Fruit fly (Drosophila melanogaster) whole organism, embryonic: ENCODE data around the gene CG13313.

Experiments
- Abd-B ChIP-seq: fragments of 200-800 bp; sonication (Bioruptor generic); optimal IDR thresholded peaks from 2 replicates; lab custom pipeline; 2018; ENCODE audit warnings: missing biosample characterization, mild to moderate bottlenecking, missing genetic modification characterization, moderate library complexity
- Antp ChIP-seq: fragments of 200-800 bp; sonication (Bioruptor generic); optimal IDR thresholded peaks from 3 replicates; lab custom pipeline; 2016; ENCODE audit warnings: missing biosample characterization, missing genetic modification characterization
- Bgb ChIP-seq: fragments of 200-800 bp; sonication (Bioruptor generic); IDR thresholded peaks from 2 replicates; pipeline ENCODE4 v1.3.6; 2022; ENCODE audit warnings: missing biosample characterization, missing genetic modification characterization; ENCODE audit not compliant: partially characterized antibody
- CG10209 ChIP-seq: fragments of 200-800 bp; sonication (Bioruptor generic); optimal IDR thresholded peaks from 3 replicates; lab custom pipeline; 2017; ENCODE audit warnings: missing biosample characterization, mild to moderate bottlenecking, missing genetic modification characterization, missing genetic modification reagents
- CG10366 ChIP-seq: fragments of 200-800 bp; sonication (Bioruptor generic); IDR thresholded peaks from 2 replicates; pipeline ENCODE4 v1.3.6; 2022; ENCODE audit warnings: missing biosample characterization, missing genetic modification characterization
- CG10462 ChIP-seq: fragments of 200-800 bp; sonication (Bioruptor generic); optimal IDR thresholded peaks from 2 replicates; lab custom pipeline; 2016; ENCODE audit warnings: missing biosample characterization, missing genetic modification characterization
- CG10565 ChIP-seq: fragments of 200-800 bp; sonication (Bioruptor generic); optimal IDR thresholded peaks from 3 replicates; lab custom pipeline; 2016; ENCODE audit warnings: missing biosample characterization, mild to moderate bottlenecking, missing genetic modification characterization
- CG10959 ChIP-seq: fragments of 200-800 bp; sonication (Bioruptor generic); IDR thresholded peaks from 2 replicates; pipeline ENCODE4 v1.3.6; 2022; ENCODE audit warnings: missing biosample characterization, missing genetic modification characterization
- CG10979 ChIP-seq: fragments of 200-800 bp; sonication (Bioruptor generic); optimal IDR thresholded peaks from 2 replicates; lab custom pipeline; 2018; ENCODE audit warnings: missing biosample characterization, mild to moderate bottlenecking, missing genetic modification characterization, moderate library complexity
- CG11695 ChIP-seq: fragments of 200-800 bp; sonication (Bioruptor generic); IDR thresholded peaks from 3 replicates; pipeline ENCODE4 v1.3.6; 2022; ENCODE audit warnings: missing biosample characterization, missing genetic modification characterization
- CG12155 ChIP-seq: fragments of 200-800 bp; sonication (Bioruptor generic); optimal IDR thresholded peaks from 3 replicates; lab custom pipeline; 2016; ENCODE audit warnings: missing biosample characterization, missing genetic modification characterization
- CG12942 ChIP-seq: fragments of 200-800 bp; sonication (Bioruptor generic); optimal IDR thresholded peaks from 3 replicates; lab custom pipeline; 2016; ENCODE audit warnings: missing biosample characterization, missing genetic modification characterization
- CG13775 ChIP-seq: fragments of 200-800 bp; sonication (Bioruptor generic); optimal IDR thresholded peaks from 3 replicates; lab custom pipeline; 2017; ENCODE audit warnings: missing biosample characterization, mild to moderate bottlenecking, missing genetic modification characterization
- CG15601 ChIP-seq: fragments of 200-800 bp; sonication (Bioruptor generic); optimal IDR thresholded peaks from 3 replicates; lab custom pipeline; 2019; ENCODE audit warnings: missing biosample characterization, mild to moderate bottlenecking, missing genetic modification characterization, moderate library complexity
- CG16813 ChIP-seq: fragments of 200-800 bp; sonication (Bioruptor generic); IDR thresholded peaks from 3 replicates; pipeline ENCODE4 v1.3.6; 2022; ENCODE audit warnings: missing biosample characterization, missing genetic modification characterization; ENCODE audit not compliant: partially characterized antibody
- CG2712 ChIP-seq: fragments of 200-800 bp; optimal IDR thresholded peaks from 3 replicates; lab custom pipeline; 2019; ENCODE audit warnings: missing biosample characterization, mild to moderate bottlenecking, missing genetic modification characterization, moderate library complexity
- CG7372 ChIP-seq: fragments of 200-800 bp; sonication (Bioruptor generic); IDR thresholded peaks from 2 replicates; pipeline ENCODE4 v1.3.6; 2022; ENCODE audit warnings: missing biosample characterization, missing genetic modification characterization
- CG7928 ChIP-seq: fragments of 200-800 bp; sonication (Bioruptor generic); optimal IDR thresholded peaks from 2 replicates; lab custom pipeline; 2017; ENCODE audit warnings: missing biosample characterization, mild to moderate bottlenecking, missing genetic modification characterization
- CG9727 ChIP-seq: fragments of 200-800 bp; sonication (Bioruptor generic); optimal IDR thresholded peaks from 3 replicates; lab custom pipeline; 2017; ENCODE audit warnings: missing biosample characterization, mild to moderate bottlenecking, missing genetic modification characterization
- Chrac-16 ChIP-seq: fragments of 200-800 bp; sonication (Bioruptor generic); optimal IDR thresholded peaks from 3 replicates; lab custom pipeline; 2016; ENCODE audit warnings: missing biosample characterization, missing genetic modification characterization
- Fer2 ChIP-seq: fragments of 200-800 bp; sonication (Bioruptor generic); optimal IDR thresholded peaks from 2 replicates; lab custom pipeline; 2018; ENCODE audit warnings: missing biosample characterization, mild to moderate bottlenecking, missing genetic modification characterization, moderate library complexity
- Hmx ChIP-seq: fragments of 200-800 bp; sonication (Bioruptor generic); optimal IDR thresholded peaks from 2 replicates; lab custom pipeline; 2016; ENCODE audit warnings: missing biosample characterization, missing genetic modification characterization
- NFAT ChIP-seq: fragments of 200-800 bp; sonication (Bioruptor generic); IDR thresholded peaks from 2 replicates; pipeline ENCODE4 v1.3.6; 2022; ENCODE audit warnings: missing biosample characterization, missing genetic modification characterization
- Opbp ChIP-seq: fragments of 200-800 bp; sonication (Bioruptor generic); IDR thresholded peaks from 3 replicates; pipeline ENCODE4 v1.3.6; 2022; ENCODE audit warnings: missing biosample characterization, missing genetic modification characterization; ENCODE audit not compliant: partially characterized antibody
- Spps ChIP-seq: fragments of 200-800 bp; sonication (Bioruptor generic); optimal IDR thresholded peaks from 2 replicates; lab custom pipeline; 2018; ENCODE audit warnings: missing biosample characterization, mild to moderate bottlenecking, missing genetic modification characterization
- bowl ChIP-seq: fragments of 200-800 bp; sonication (Bioruptor generic); IDR thresholded peaks from 2 replicates; pipeline ENCODE4 v1.3.6; 2022; ENCODE audit warnings: missing biosample characterization, missing genetic modification characterization
- crol ChIP-seq: fragments of 200-800 bp; sonication (Bioruptor generic); IDR thresholded peaks from 2 replicates; pipeline ENCODE4 v1.3.6; 2022; ENCODE audit warnings: missing biosample characterization, missing genetic modification characterization
- dysf ChIP-seq: fragments of 200-800 bp; sonication (Bioruptor generic); IDR thresholded peaks from 3 replicates; pipeline ENCODE4 v1.3.6; 2022; ENCODE audit warnings: missing biosample characterization, missing genetic modification characterization
- ems ChIP-seq: fragments of 200-800 bp; sonication (Bioruptor generic); optimal IDR thresholded peaks from 3 replicates; lab custom pipeline; 2016; ENCODE audit warnings: missing biosample characterization, missing genetic modification characterization
- fu2 ChIP-seq: fragments of 200-800 bp; sonication (Bioruptor generic); optimal IDR thresholded peaks from 2 replicates; lab custom pipeline; 2016; ENCODE audit warnings: missing biosample characterization, missing genetic modification characterization
- gsb-n ChIP-seq: fragments of 200-800 bp; sonication (Bioruptor generic); optimal IDR thresholded peaks from 3 replicates; lab custom pipeline; 2018; ENCODE audit warnings: missing biosample characterization, mild to moderate bottlenecking, missing genetic modification characterization
- kah ChIP-seq: fragments of 200-800 bp; sonication (Bioruptor generic); optimal IDR thresholded peaks from 2 replicates; lab custom pipeline; 2018; ENCODE audit warnings: missing biosample characterization, mild to moderate bottlenecking, missing genetic modification characterization
- lilli ChIP-seq: fragments of 200-800 bp; sonication (Bioruptor generic); optimal IDR thresholded peaks from 3 replicates; lab custom pipeline; 2016; ENCODE audit warnings: missing biosample characterization, missing genetic modification characterization
- lmd ChIP-seq: fragments of 200-800 bp; sonication (Bioruptor generic); IDR thresholded peaks from 2 replicates; pipeline ENCODE4 v1.3.6; 2022; ENCODE audit warnings: missing biosample characterization, missing genetic modification characterization
- nom ChIP-seq: fragments of 200-800 bp; sonication (Bioruptor generic); optimal IDR thresholded peaks from 2 replicates; lab custom pipeline; 2017; ENCODE audit warnings: missing biosample characterization, missing genetic modification characterization, mild to moderate bottlenecking, moderate library complexity, missing genetic modification reagents
- prd ChIP-seq, 3 experiments: fragments of >200 bp in 2 of 3; fragments of 200-800 bp in 1 of 3; sonication (Bioruptor generic) in 1 of 3; optimal IDR thresholded peaks in 2 of 3; IDR thresholded peaks in 1 of 3; 2 replicates in 2 of 3; 3 replicates in 1 of 3; pipeline versions ENCODE4 v1.3.6 to Lab custom; 2017 to 2022; ENCODE audit warnings: missing biosample characterization in 1 of 3, missing genetic modification characterization in 1 of 3
- pzg ChIP-seq: fragments of 200-800 bp; sonication (Bioruptor generic); optimal IDR thresholded peaks from 3 replicates; lab custom pipeline; 2018; ENCODE audit warnings: missing biosample characterization, mild to moderate bottlenecking, missing genetic modification characterization, moderate library complexity
- repo ChIP-seq: fragments of 200-800 bp; sonication (Bioruptor generic); optimal IDR thresholded peaks from 2 replicates; lab custom pipeline; 2016; ENCODE audit warnings: missing biosample characterization, missing genetic modification characterization
- rib ChIP-seq: fragments of 200-800 bp; sonication (Bioruptor generic); IDR thresholded peaks from 2 replicates; pipeline ENCODE4 v1.3.6; 2022; ENCODE audit warnings: missing biosample characterization, missing genetic modification characterization
- shn ChIP-seq: fragments of 200-800 bp; sonication (Bioruptor generic); optimal IDR thresholded peaks from 3 replicates; lab custom pipeline; 2016; ENCODE audit warnings: missing biosample characterization, missing genetic modification characterization
- slbo ChIP-seq: fragments of 200-800 bp; sonication (Bioruptor generic); IDR thresholded peaks from 2 replicates; pipeline ENCODE4 v1.3.6; 2022; ENCODE audit warnings: missing biosample characterization, missing genetic modification characterization
- wor ChIP-seq: fragments of 200-800 bp; sonication (Bioruptor generic); IDR thresholded peaks from 2 replicates; pipeline ENCODE4 v1.3.6; 2022; ENCODE audit warnings: missing biosample characterization, missing genetic modification characterization

CG13313 gene

DNA sequence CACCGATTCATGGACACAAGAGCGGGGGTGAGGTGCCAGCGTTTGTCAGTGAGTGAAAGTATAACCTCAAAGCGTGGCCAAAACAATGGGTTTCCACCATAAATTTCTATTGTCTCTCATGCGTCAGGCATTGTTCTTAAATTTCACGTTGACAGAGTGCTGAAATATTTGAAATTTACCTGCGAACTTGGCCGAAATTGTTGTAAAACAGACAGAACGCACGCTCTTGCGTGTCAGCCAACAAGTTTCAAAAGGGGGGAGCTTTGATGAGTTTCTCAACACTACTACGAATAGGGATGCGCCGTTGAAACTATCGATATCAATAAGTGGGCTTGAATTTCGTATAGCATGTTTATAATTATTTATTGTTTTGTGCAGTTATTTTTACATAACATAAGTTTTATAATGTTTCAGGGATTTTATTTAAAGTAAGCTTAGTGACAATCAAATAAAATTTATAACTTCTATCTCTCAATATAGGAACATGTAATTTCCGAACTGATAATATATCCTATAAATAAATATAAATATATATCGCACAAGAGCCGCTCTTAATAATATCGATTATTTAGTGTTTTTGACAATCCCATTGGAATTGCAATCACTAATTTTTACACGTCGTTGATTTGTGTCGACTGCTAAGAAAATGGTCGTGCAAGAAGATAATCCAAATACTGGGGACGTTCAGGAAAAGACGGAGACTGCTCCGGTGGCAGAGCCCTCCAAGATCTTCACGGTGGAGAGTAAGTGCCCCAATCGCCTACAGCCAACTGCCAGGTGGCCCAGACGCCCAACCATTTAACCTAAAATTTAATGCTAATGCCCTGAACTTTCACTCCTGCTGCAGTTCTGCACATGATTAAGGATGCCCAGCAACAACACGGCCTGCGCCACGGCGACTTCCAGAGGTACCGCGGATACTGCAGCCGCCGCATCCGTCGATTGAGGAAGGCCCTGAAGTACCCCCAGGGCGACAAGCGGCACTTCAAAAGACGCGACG lies 16.1 kb downstream of the CG13313 start, which contains the start of the genes pix and Srp68 (continued):
- peak; percentile 75 for TF ChIP-seq Chrac-16
- peak; percentile 88 for TF ChIP-seq CG16813
- peak; percentile 18 for TF ChIP-seq CG7928 (GFP tag; lab: Kevin White, UChicago)
- TF ChIP-seq Hmx: no peak
- no peak for TF ChIP-seq repo (GFP tag; lab: Kevin White, UChicago)
- TF ChIP-seq CG7372 (GFP tag; lab: Robert Waterston, UW): peak; percentile 54; the same call in 1 of the 2 replicates
- TF ChIP-seq pzg: peak; percentile 45
- TF ChIP-seq Fer2 (tag; lab: Kevin White, UChicago): peak; percentile 59
- TF ChIP-seq CG9727: peak; percentile 79
- TF ChIP-seq CG10959 (GFP tag; lab: Robert Waterston, UW): no peak
- peak; percentile 42 for TF ChIP-seq CG10979 (tag; lab: Kevin White, UChicago)
- peak; percentile 31 for TF ChIP-seq CG12942 (GFP tag; lab: Kevin White, UChicago)
- peak; percentile 24 for TF ChIP-seq ems (GFP tag; lab: Kevin White, UChicago)
- peak; percentile 13 for TF ChIP-seq Spps (tag; lab: Kevin White, UChicago)
- TF ChIP-seq Abd-B: peak; percentile 83
- TF ChIP-seq wor: no peak
- TF ChIP-seq CG12155 (GFP tag; lab: Kevin White, UChicago): peak; percentile 74
- TF ChIP-seq kah (GFP tag; lab: Kevin White, UChicago): peak; percentile 26
- peak; percentile 62 for TF ChIP-seq CG15601
- TF ChIP-seq CG11695: no peak; the same call in 2 of the 3 replicates
- peak; percentile 70 for TF ChIP-seq CG13775
- TF ChIP-seq shn (GFP tag; lab: Kevin White, UChicago): peak; percentile 16
- no peak for TF ChIP-seq bowl (GFP tag; lab: Robert Waterston, UW)
- TF ChIP-seq gsb-n (tag; lab: Kevin White, UChicago): no peak
- peak; percentile 36 for TF ChIP-seq fu2 (GFP tag; lab: Kevin White, UChicago)
- TF ChIP-seq Opbp (GFP tag; lab: Robert Waterston, UW): peak; percentile 66; the same call in 2 of the 3 replicates
- TF ChIP-seq rib (GFP tag; lab: Robert Waterston, UW): no peak
- peak; percentile 46 for TF ChIP-seq lmd (GFP tag; lab: Robert Waterston, UW)
- no peak for TF ChIP-seq prd (optimal IDR thresholded peaks at IDR 0.05; lab: Kevin White, UChicago)
- TF ChIP-seq prd (GFP tag; IDR thresholded peaks at IDR 0.05; lab: Robert Waterston, UW): peak; percentile 49
- peak; percentile 61 for TF ChIP-seq CG10209
- peak; percentile 47; the same call in 1 of the 3 replicates for TF ChIP-seq dysf (GFP tag; lab: Robert Waterston, UW)
- TF ChIP-seq CG10565 (GFP tag; lab: Kevin White, UChicago): no peak
- peak; percentile 47; the same call in 1 of the 2 replicates for TF ChIP-seq Bgb (GFP tag; lab: Robert Waterston, UW)
- TF ChIP-seq crol (GFP tag; lab: Robert Waterston, UW): peak; percentile 99
- peak; percentile 82 for TF ChIP-seq CG2712 (tag; lab: Kevin White, UChicago)
- peak; percentile 17 for TF ChIP-seq CG10462
- TF ChIP-seq slbo (GFP tag; lab: Robert Waterston, UW): peak; percentile 65; the same call in 1 of the 2 replicates
- TF ChIP-seq nom (GFP tag; lab: Kevin White, UChicago): peak; percentile 15
- TF ChIP-seq lilli (GFP tag; lab: Kevin White, UChicago): peak; percentile 75
- TF ChIP-seq Antp: peak; percentile 31
- TF ChIP-seq CG10366 (GFP tag; lab: Robert Waterston, UW): peak; percentile 37; the same call in 1 of the 2 replicates
- TF ChIP-seq NFAT (GFP tag; lab: Robert Waterston, UW): 0 out of 2 replicates have a peak, but pooled peaks have one; percentile 34
